Fruit fly (Drosophila melanogaster): ENCODE data around the gene CG7168.
A peak's percentile ranks its signal among the peaks of the same experiment; 100 is the strongest.

Gene CG7168

dm6 chr3R:18249268-18249667 lies 23.4 kb upstream of the CG7168 start (continued):
- no peak for TF ChIP-seq fu2 (GFP tag; optimal IDR thresholded peaks at IDR 0.05)
- TF ChIP-seq cato (GFP tag; optimal IDR thresholded peaks at IDR 0.05; ENCODE audit: borderline replicate concordance) = no peak
- TF ChIP-seq nerfin-1 (tag; optimal IDR thresholded peaks at IDR 0.05) = no peak
- 0 out of 2 replicates have a peak, but pooled peaks have one; percentile 23 for TF ChIP-seq vvl (GFP tag; IDR thresholded peaks at IDR 0.05)
- no peak for TF ChIP-seq pros (GFP tag; optimal IDR thresholded peaks at IDR 0.05)
- peak; percentile 53 for TF ChIP-seq Deaf1 (tag; optimal IDR thresholded peaks at IDR 0.05)
- no peak for TF ChIP-seq E2f2 (GFP tag; IDR thresholded peaks at IDR 0.05)
- TF ChIP-seq CG12659 (GFP tag; optimal IDR thresholded peaks at IDR 0.05) = no peak
- TF ChIP-seq ci (GFP tag; IDR thresholded peaks at IDR 0.05) = peak; percentile 40; the same call in 1 of the 3 replicates
- no peak for TF ChIP-seq klu (GFP tag; IDR thresholded peaks at IDR 0.05)
- no peak for TF ChIP-seq CG15479 (GFP tag; optimal IDR thresholded peaks at IDR 0.05)
- TF ChIP-seq hbn (GFP tag; IDR thresholded peaks at IDR 0.05; ENCODE audit: partially characterized antibody) = no peak
- no peak for TF ChIP-seq disco-r (GFP tag; optimal IDR thresholded peaks at IDR 0.05)
- peak; percentile 38; the same call in 2 of the 3 replicates for TF ChIP-seq sr (GFP tag; IDR thresholded peaks at IDR 0.05)
- TF ChIP-seq Spps (tag; optimal IDR thresholded peaks at IDR 0.05) = no peak
- TF ChIP-seq CG10543 (GFP tag; optimal IDR thresholded peaks at IDR 0.05) = peak; percentile 30
- TF ChIP-seq sug (tag; optimal IDR thresholded peaks at IDR 0.05) = peak; percentile 13
- no peak for TF ChIP-seq CG1647 (GFP tag; optimal IDR thresholded peaks at IDR 0.05)
- no peak for TF ChIP-seq twi (tag; optimal IDR thresholded peaks at IDR 0.05)
- no peak for TF ChIP-seq Hsf (GFP tag; optimal IDR thresholded peaks at IDR 0.05)
- peak; percentile 23; the same call in 1 of the 2 replicates for TF ChIP-seq CG7372 (GFP tag; IDR thresholded peaks at IDR 0.05)
- no peak for TF ChIP-seq CG2202 (tag; optimal IDR thresholded peaks at IDR 0.05)
- TF ChIP-seq exex (tag; optimal IDR thresholded peaks at IDR 0.05) = no peak
- TF ChIP-seq CG10979 (tag; optimal IDR thresholded peaks at IDR 0.05) = no peak
- TF ChIP-seq sd (tag; optimal IDR thresholded peaks at IDR 0.05) = peak; percentile 26
- TF ChIP-seq CG6813 (GFP tag; optimal IDR thresholded peaks at IDR 0.05) = no peak
- TF ChIP-seq CG2199 (GFP tag; IDR thresholded peaks at IDR 0.05) = peak; percentile 61; the same call in 1 of the 3 replicates
- peak; percentile 1 for TF ChIP-seq HmgZ (tag; optimal IDR thresholded peaks at IDR 0.05)
- no peak for TF ChIP-seq CG3407 (GFP tag; optimal IDR thresholded peaks at IDR 0.05)

dm6 chr3R:18246041-18246440 lies 20.2 kb upstream of the CG7168 start:
- TF ChIP-seq CG2889 (GFP tag; IDR thresholded peaks at IDR 0.05) (no peak), Ets97D (GFP tag; optimal IDR thresholded peaks at IDR 0.05) (no peak), pita (GFP tag; optimal IDR thresholded peaks at IDR 0.05) (no peak), E2f2 (GFP tag; IDR thresholded peaks at IDR 0.05) (0 out of 2 replicates have a peak, but pooled peaks have one; percentile 15), abd-A (tag; optimal IDR thresholded peaks at IDR 0.05) (peak; percentile 5), maf-S (GFP tag; optimal IDR thresholded peaks at IDR 0.05) (no peak), gro (GFP tag; optimal IDR thresholded peaks at IDR 0.05) (no peak), trem (tag; optimal IDR thresholded peaks at IDR 0.05) (no peak), chn (GFP tag; optimal IDR thresholded peaks at IDR 0.05) (no peak), ara (GFP tag; IDR thresholded peaks at IDR 0.05) (no peak), Dbx (GFP tag; IDR thresholded peaks at IDR 0.05) (no peak), CG7556 (GFP tag; optimal IDR thresholded peaks at IDR 0.05) (no peak), Drgx (GFP tag; IDR thresholded peaks at IDR 0.05) (no peak), Fer3 (tag; optimal IDR thresholded peaks at IDR 0.05) (no peak), CG15514 (GFP tag; optimal IDR thresholded peaks at IDR 0.05) (no peak), Med (GFP tag) (peak; percentile 36), D (optimal IDR thresholded peaks at IDR 0.05) (no peak), D (GFP tag; optimal IDR thresholded peaks at IDR 0.05) (no peak), chinmo (GFP tag; IDR thresholded peaks at IDR 0.05; ENCODE audit: partially characterized antibody) (0 out of 4 replicates have a peak, but pooled peaks have one; percentile 19), btn (GFP tag; optimal IDR thresholded peaks at IDR 0.05) (no peak), mirr (GFP tag; optimal IDR thresholded peaks at IDR 0.05) (peak; percentile 31), CG34376 (GFP tag; optimal IDR thresholded peaks at IDR 0.05) (no peak), zfh2 (GFP tag; optimal IDR thresholded peaks at IDR 0.05) (no peak), CG11093 (GFP tag; IDR thresholded peaks at IDR 0.05) (no peak), pb (GFP tag; optimal IDR thresholded peaks at IDR 0.05) (no peak)

All from whole organism, embryonic.